Fruit fly (Drosophila melanogaster): Measurements from ENCODE around the gene CG9588.

- TF ChIP-seq CG7987 (GFP tag; optimal IDR thresholded peaks at IDR 0.05) (no peak), CG10431 (GFP tag; optimal IDR thresholded peaks at IDR 0.05) (no peak)
These were observed 23.7 kb upstream of the CG9588 start, which contains the start of gene ninaB for dm6 chr3R:13700192-13700591.
